Fruit fly (Drosophila melanogaster) S2 (cell line): ENCODE measurements around the gene Nedd4.

Source experiments
- CG8478 ChIP-seq: fragments of >200 bp; optimal IDR thresholded peaks from 2 replicates; lab custom pipeline; 2018
- CTCF ChIP-seq, 2 experiments: fragments of >200 bp; optimal IDR thresholded peaks; 2 replicates each; lab custom pipeline; 2018

DNA sequence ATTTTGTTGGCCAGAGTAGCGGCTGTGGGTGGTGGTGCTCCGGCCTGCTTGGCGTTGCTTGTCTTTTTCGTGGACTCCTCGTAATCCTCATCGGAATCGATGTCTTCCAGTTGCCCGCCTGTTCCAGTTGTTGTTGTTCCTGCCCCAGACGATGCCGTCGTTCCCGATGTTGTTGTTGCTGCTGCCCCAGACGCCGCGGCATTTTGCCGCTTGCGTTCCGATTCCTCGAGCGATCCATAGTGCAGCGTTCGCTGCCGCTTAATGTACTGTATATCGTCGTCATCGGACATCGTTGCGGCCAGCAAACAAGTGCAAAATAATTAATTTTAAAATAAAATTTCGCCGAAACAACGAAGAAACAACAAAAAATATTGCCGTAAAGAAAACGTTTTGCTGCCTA is 16.4 kb upstream of the Nedd4 start:
- TF ChIP-seq CTCF (optimal IDR thresholded peaks at IDR 0.05; lab: Kevin White, UChicago) (no peak), CG8478 (lab: Kevin White, UChicago) (no peak)
